Fruit fly (Drosophila melanogaster) whole organism, embryonic: ENCODE results near the gene CG13449.

Experiments used
- Abd-B ChIP-seq: fragments of 200-800 bp; sonication (Bioruptor generic); optimal IDR thresholded peaks from 2 replicates; lab custom pipeline; 2018; ENCODE audit warnings: missing biosample characterization, mild to moderate bottlenecking, missing genetic modification characterization, moderate library complexity
- Atf3 ChIP-seq: fragments of 200-800 bp; sonication (Bioruptor generic); optimal IDR thresholded peaks from 3 replicates; lab custom pipeline; 2016; ENCODE audit warnings: missing biosample characterization, missing genetic modification characterization
- Bgb ChIP-seq: fragments of 200-800 bp; sonication (Bioruptor generic); IDR thresholded peaks from 2 replicates; pipeline ENCODE4 v1.3.6; 2022; ENCODE audit warnings: missing biosample characterization, missing genetic modification characterization; ENCODE audit not compliant: partially characterized antibody
- CG10366 ChIP-seq: fragments of 200-800 bp; sonication (Bioruptor generic); IDR thresholded peaks from 2 replicates; pipeline ENCODE4 v1.3.6; 2022; ENCODE audit warnings: missing biosample characterization, missing genetic modification characterization
- CG14050 ChIP-seq: fragments of 200-800 bp; sonication (Bioruptor generic); IDR thresholded peaks from 3 replicates; pipeline ENCODE4 v1.3.6; 2022; ENCODE audit warnings: missing biosample characterization, missing genetic modification characterization
- CG14667 ChIP-seq: fragments of 200-800 bp; sonication (Bioruptor generic); IDR thresholded peaks from 2 replicates; pipeline ENCODE4 v1.3.6; 2022; ENCODE audit warnings: missing biosample characterization, missing genetic modification characterization
- CG15073 ChIP-seq: fragments of 200-800 bp; sonication (Bioruptor generic); optimal IDR thresholded peaks from 2 replicates; lab custom pipeline; 2016; ENCODE audit warnings: missing biosample characterization, missing genetic modification characterization
- CG1529 ChIP-seq: fragments of 200-800 bp; sonication (Bioruptor generic); optimal IDR thresholded peaks from 3 replicates; lab custom pipeline; 2018; ENCODE audit warnings: missing biosample characterization, missing genetic modification characterization
- CG15601 ChIP-seq: fragments of 200-800 bp; sonication (Bioruptor generic); optimal IDR thresholded peaks from 3 replicates; lab custom pipeline; 2019; ENCODE audit warnings: missing biosample characterization, mild to moderate bottlenecking, missing genetic modification characterization, moderate library complexity
- CG18599 ChIP-seq: fragments of 200-800 bp; sonication (Bioruptor generic); optimal IDR thresholded peaks from 3 replicates; lab custom pipeline; 2017; ENCODE audit warnings: missing biosample characterization, missing genetic modification characterization, mild to moderate bottlenecking, moderate library complexity, missing genetic modification reagents
- CG18764 ChIP-seq: fragments of 200-800 bp; sonication (Bioruptor generic); optimal IDR thresholded peaks from 3 replicates; lab custom pipeline; 2016; ENCODE audit warnings: missing biosample characterization, missing genetic modification characterization
- CG2120 ChIP-seq: fragments of 200-800 bp; sonication (Bioruptor generic); optimal IDR thresholded peaks from 3 replicates; lab custom pipeline; 2016; ENCODE audit warnings: missing biosample characterization, missing genetic modification characterization
- CG2678 ChIP-seq: fragments of 200-800 bp; sonication (Bioruptor generic); optimal IDR thresholded peaks from 3 replicates; lab custom pipeline; 2019; ENCODE audit warnings: missing biosample characterization, mild to moderate bottlenecking, missing genetic modification characterization, moderate library complexity
- CG2889 ChIP-seq: fragments of 200-800 bp; sonication (Bioruptor generic); IDR thresholded peaks from 3 replicates; pipeline ENCODE4 v1.3.6; 2022; ENCODE audit warnings: missing biosample characterization, missing genetic modification characterization
- CG33213 ChIP-seq: fragments of 200-800 bp; sonication (Bioruptor generic); optimal IDR thresholded peaks from 3 replicates; lab custom pipeline; 2016; ENCODE audit warnings: missing biosample characterization, missing genetic modification characterization
- CG33557 ChIP-seq: fragments of 200-800 bp; sonication (Bioruptor generic); optimal IDR thresholded peaks from 2 replicates; lab custom pipeline; 2019; ENCODE audit warnings: missing biosample characterization, mild to moderate bottlenecking, missing genetic modification characterization, moderate library complexity
- CG3847 ChIP-seq: fragments of 200-800 bp; sonication (Bioruptor generic); IDR thresholded peaks from 2 replicates; pipeline ENCODE4 v1.3.6; 2022; ENCODE audit warnings: missing biosample characterization, missing genetic modification characterization
- CG42726 ChIP-seq: fragments of 200-800 bp; sonication (Bioruptor generic); IDR thresholded peaks from 2 replicates; pipeline ENCODE4 v1.3.6; 2022; ENCODE audit warnings: missing biosample characterization, missing genetic modification characterization; ENCODE audit not compliant: partially characterized antibody
- CG4730 ChIP-seq: fragments of 200-800 bp; sonication (Bioruptor generic); IDR thresholded peaks from 2 replicates; pipeline ENCODE4 v1.3.6; 2022; ENCODE audit warnings: missing biosample characterization, missing genetic modification characterization
- CG5245 ChIP-seq: fragments of 200-800 bp; sonication (Bioruptor generic); optimal IDR thresholded peaks from 3 replicates; lab custom pipeline; 2016; ENCODE audit warnings: missing biosample characterization, missing genetic modification characterization
- CG8290 ChIP-seq, 3 experiments: fragments of 200-800 bp; sonication (Bioruptor generic); optimal IDR thresholded peaks; 2 replicates each; lab custom pipeline; 2016 to 2019; ENCODE audit warnings: missing biosample characterization in 3 of 3, missing genetic modification characterization in 3 of 3, mild to moderate bottlenecking in 2 of 3, moderate library complexity in 1 of 3
- CG8359 ChIP-seq: fragments of 200-800 bp; sonication (Bioruptor generic); optimal IDR thresholded peaks from 2 replicates; lab custom pipeline; 2017; ENCODE audit warnings: missing biosample characterization, mild to moderate bottlenecking, missing genetic modification characterization, borderline replicate concordance
- CG8388 ChIP-seq: fragments of 200-800 bp; sonication (Bioruptor generic); optimal IDR thresholded peaks from 2 replicates; lab custom pipeline; 2019; ENCODE audit warnings: missing biosample characterization, mild to moderate bottlenecking, missing genetic modification characterization, moderate library complexity
- CHES-1-like ChIP-seq: fragments of 200-800 bp; sonication (Bioruptor generic); optimal IDR thresholded peaks from 2 replicates; lab custom pipeline; 2016; ENCODE audit warnings: missing biosample characterization, missing genetic modification characterization
- Dad ChIP-seq: fragments of 200-800 bp; sonication (Bioruptor generic); optimal IDR thresholded peaks from 3 replicates; lab custom pipeline; 2016; ENCODE audit warnings: missing biosample characterization, missing genetic modification characterization
- Dref ChIP-seq: fragments of 200-800 bp; sonication (Bioruptor generic); IDR thresholded peaks from 2 replicates; pipeline ENCODE4 v1.3.6; 2022; ENCODE audit warnings: missing biosample characterization, missing genetic modification characterization
- Nf-YB ChIP-seq: fragments of 200-800 bp; sonication (Bioruptor generic); optimal IDR thresholded peaks from 3 replicates; lab custom pipeline; 2019; ENCODE audit warnings: missing biosample characterization, mild to moderate bottlenecking, missing genetic modification characterization, moderate library complexity
- Ptx1 ChIP-seq: fragments of 200-800 bp; sonication (Bioruptor generic); IDR thresholded peaks from 2 replicates; pipeline ENCODE4 v1.3.6; 2022; ENCODE audit warnings: missing biosample characterization, missing genetic modification characterization
- Xrp1 ChIP-seq: fragments of 200-800 bp; sonication (Bioruptor generic); IDR thresholded peaks from 2 replicates; pipeline ENCODE4 v1.3.6; 2022; ENCODE audit warnings: missing biosample characterization, missing genetic modification characterization
- ara ChIP-seq: fragments of 200-800 bp; sonication (Bioruptor generic); IDR thresholded peaks from 2 replicates; pipeline ENCODE4 v1.3.6; 2022; ENCODE audit warnings: missing biosample characterization, missing genetic modification characterization
- chn ChIP-seq: fragments of 200-800 bp; sonication (Bioruptor generic); optimal IDR thresholded peaks from 2 replicates; lab custom pipeline; 2016; ENCODE audit warnings: missing biosample characterization, missing genetic modification characterization
- corto ChIP-seq: fragments of 200-800 bp; sonication (Bioruptor generic); optimal IDR thresholded peaks from 2 replicates; lab custom pipeline; 2016; ENCODE audit warnings: missing biosample characterization, mild to moderate bottlenecking, missing genetic modification characterization, moderate library complexity
- da ChIP-seq: fragments of 200-800 bp; sonication (Bioruptor generic); optimal IDR thresholded peaks from 2 replicates; lab custom pipeline; 2016; ENCODE audit warnings: missing biosample characterization, missing genetic modification characterization
- eve ChIP-seq, 2 experiments: fragments of >200 bp; optimal IDR thresholded peaks; 2 replicates each; lab custom pipeline; 2017; ENCODE audit warnings: missing biosample characterization in 2 of 2, missing genetic modification characterization in 2 of 2
- fd102C ChIP-seq: fragments of 200-800 bp; sonication (Bioruptor generic); optimal IDR thresholded peaks from 2 replicates; lab custom pipeline; 2018; ENCODE audit warnings: missing biosample characterization, mild to moderate bottlenecking, missing genetic modification characterization, moderate library complexity
- gfzf ChIP-seq: fragments of 200-800 bp; sonication (Bioruptor generic); optimal IDR thresholded peaks from 2 replicates; lab custom pipeline; 2016; ENCODE audit warnings: missing biosample characterization, mild to moderate bottlenecking, missing genetic modification characterization, moderate library complexity
- grn ChIP-seq: fragments of 200-800 bp; sonication (Bioruptor generic); optimal IDR thresholded peaks from 3 replicates; lab custom pipeline; 2017; ENCODE audit warnings: missing biosample characterization, missing genetic modification characterization
- gsb ChIP-seq: fragments of 200-800 bp; sonication (Bioruptor generic); IDR thresholded peaks from 2 replicates; pipeline ENCODE4 v1.3.6; 2022; ENCODE audit warnings: missing biosample characterization, missing genetic modification characterization
- h ChIP-seq: fragments of >200 bp; optimal IDR thresholded peaks from 2 replicates; lab custom pipeline; 2017
- hkb ChIP-seq, 2 experiments: fragments of 200-800 bp in 1 of 2; fragments of >200 bp in 1 of 2; sonication (Bioruptor generic) in 1 of 2; IDR thresholded peaks in 1 of 2; optimal IDR thresholded peaks in 1 of 2; 2 replicates each; pipeline versions ENCODE4 v1.3.6 to Lab custom; 2017 to 2022; ENCODE audit warnings: missing biosample characterization in 1 of 2, missing genetic modification characterization in 1 of 2
- ind ChIP-seq: fragments of 200-800 bp; sonication (Bioruptor generic); optimal IDR thresholded peaks from 3 replicates; lab custom pipeline; 2016; ENCODE audit warnings: missing biosample characterization, missing genetic modification characterization
- jigr1 ChIP-seq: fragments of 200-800 bp; sonication (Bioruptor generic); IDR thresholded peaks from 3 replicates; pipeline ENCODE4 v1.3.6; 2022; ENCODE audit warnings: missing biosample characterization, missing genetic modification characterization
- lab ChIP-seq: fragments of 200-800 bp; sonication (Bioruptor generic); optimal IDR thresholded peaks from 3 replicates; lab custom pipeline; 2017; ENCODE audit warnings: missing biosample characterization, missing genetic modification characterization, mild to moderate bottlenecking, moderate library complexity, missing genetic modification reagents
- p53 ChIP-seq: fragments of 200-800 bp; sonication (Bioruptor generic); optimal IDR thresholded peaks from 2 replicates; lab custom pipeline; 2016; ENCODE audit warnings: missing biosample characterization, missing genetic modification characterization
- pho ChIP-seq: fragments of 200-800 bp; sonication (Bioruptor generic); optimal IDR thresholded peaks from 2 replicates; lab custom pipeline; 2016; ENCODE audit warnings: missing biosample characterization, missing genetic modification characterization
- repo ChIP-seq: fragments of 200-800 bp; sonication (Bioruptor generic); optimal IDR thresholded peaks from 2 replicates; lab custom pipeline; 2016; ENCODE audit warnings: missing biosample characterization, missing genetic modification characterization
- tio ChIP-seq: fragments of 200-800 bp; sonication (Bioruptor generic); optimal IDR thresholded peaks from 2 replicates; lab custom pipeline; 2017; ENCODE audit warnings: missing biosample characterization, missing genetic modification characterization, inconsistent platforms
- trh ChIP-seq: fragments of 200-800 bp; sonication (Bioruptor generic); optimal IDR thresholded peaks from 2 replicates; lab custom pipeline; 2016; ENCODE audit warnings: missing biosample characterization, missing genetic modification characterization
- unpg ChIP-seq: fragments of 200-800 bp; sonication (Bioruptor generic); optimal IDR thresholded peaks from 3 replicates; lab custom pipeline; 2018; ENCODE audit warnings: missing biosample characterization, mild to moderate bottlenecking, missing genetic modification characterization, moderate library complexity

CG13449 gene

dm6 chr3L:15619626-15620247 lies 7.1 kb upstream of the CG13449 start, which contains the start of gene Phs (continued):
- TF ChIP-seq grn (GFP tag; lab: Kevin White, UChicago) (no peak), chn (GFP tag; lab: Kevin White, UChicago) (peak; percentile 85), CG8359 (peak; percentile 11), CG2889 (GFP tag; lab: Robert Waterston, UW) (no peak), CG2678 (peak; percentile 38), CG5245 (GFP tag; lab: Kevin White, UChicago) (peak; percentile 77), CG3847 (GFP tag; lab: Robert Waterston, UW) (peak; percentile 94), CG18599 (GFP tag; lab: Kevin White, UChicago) (peak; percentile 83), unpg (GFP tag; lab: Kevin White, UChicago) (peak; percentile 43), CG10366 (GFP tag; lab: Robert Waterston, UW) (peak; percentile 71), CG15601 (tag; lab: Kevin White, UChicago) (peak; percentile 35), CG15073 (no peak), eve (GFP tag; optimal IDR thresholded peaks at IDR 0.05; lab: Kevin White, UChicago) (no peak), CG42726 (GFP tag; lab: Robert Waterston, UW) (no peak), Ptx1 (GFP tag; lab: Robert Waterston, UW) (peak; percentile 70), ind (peak; percentile 88), Dad (GFP tag; lab: Kevin White, UChicago) (peak; percentile 90), h (no peak), lab (GFP tag; lab: Kevin White, UChicago) (peak; percentile 90), corto (GFP tag; lab: Kevin White, UChicago) (peak; percentile 59), repo (GFP tag; lab: Kevin White, UChicago) (peak; percentile 86), Nf-YB (no peak), Bgb (peak; percentile 65), Dref (GFP tag; lab: Robert Waterston, UW) (peak; percentile 50), Abd-B (GFP tag; lab: Kevin White, UChicago) (no peak), CG33557 (GFP tag; lab: Kevin White, UChicago) (peak; percentile 44), fd102C (peak; percentile 22), CG18764 (GFP tag; lab: Kevin White, UChicago) (peak; percentile 79), CG2120 (GFP tag; lab: Kevin White, UChicago) (peak; percentile 93), CG8388 (GFP tag; lab: Kevin White, UChicago) (peak; percentile 16), CHES-1-like (GFP tag; lab: Kevin White, UChicago) (peak; percentile 91), ara (peak; percentile 74), pho (peak; percentile 76), CG14667 (GFP tag; lab: Robert Waterston, UW) (0 out of 2 replicates have a peak, but pooled peaks have one; percentile 51), Xrp1 (GFP tag; lab: Robert Waterston, UW) (peak; percentile 87), Atf3 (peak; percentile 57), gsb (peak; percentile 61; the same call in 1 of the 2 replicates), CG4730 (GFP tag; lab: Robert Waterston, UW) (peak; percentile 54; the same call in 1 of the 2 replicates), trh (GFP tag; lab: Kevin White, UChicago) (peak; percentile 52), da (peak; percentile 66), CG14050 (peak; percentile 67), tio (peak; percentile 46), hkb (optimal IDR thresholded peaks at IDR 0.05; lab: Kevin White, UChicago) (no peak), hkb (GFP tag; IDR thresholded peaks at IDR 0.05; lab: Robert Waterston, UW) (peak; percentile 54), CG8290 (GFP tag; optimal IDR thresholded peaks at IDR 0.05; lab: Kevin White, UChicago) (peak; percentile 77), CG8290 (tag; optimal IDR thresholded peaks at IDR 0.05; lab: Kevin White, UChicago) (peak; percentile 68 to 94), p53 (GFP tag; lab: Kevin White, UChicago) (peak; percentile 71), CG33213 (GFP tag; lab: Kevin White, UChicago) (peak; percentile 92), jigr1 (GFP tag; lab: Robert Waterston, UW) (no peak), gfzf (GFP tag; lab: Kevin White, UChicago) (peak; percentile 35), CG1529 (peak; percentile 19)
